Worm (Caenorhabditis elegans) whole organism, midembryonic: ENCODE data around the gene mys-1.

Source experiments
- flt-1 ChIP-seq: fragments of 200-800 bp; sonication (Bioruptor generic); IDR thresholded peaks from 2 replicates; pipeline ENCODE4 v1.3.6; 2022; ENCODE audit warnings: missing genetic modification characterization, missing compliant biosample characterization
- klf-2 ChIP-seq: fragments of 200-800 bp; sonication (Bioruptor generic); conservative IDR thresholded peaks from 2 replicates; pipeline ENCODE4 v1.3.6; 2022; ENCODE audit warnings: missing genetic modification reagents, missing genetic modification characterization, missing compliant biosample characterization
- med-1 ChIP-seq: sonication (generic microtip); optimal IDR thresholded peaks from 2 replicates; lab custom pipeline; 2017; ENCODE audit warnings: missing genetic modification characterization, mild to moderate bottlenecking, missing compliant biosample characterization, antibody characterized with exemption, missing genetic modification reagents; ENCODE audit not compliant: insufficient read depth
- ref-1 ChIP-seq: fragments of 200-800 bp; sonication (Bioruptor generic); conservative IDR thresholded peaks from 2 replicates; pipeline ENCODE4 v1.3.6; 2022; ENCODE audit warnings: missing genetic modification reagents, missing genetic modification characterization, missing compliant biosample characterization
- ztf-23 ChIP-seq: fragments of 200-800 bp; sonication (Bioruptor generic); IDR thresholded peaks from 2 replicates; pipeline ENCODE4 v1.3.6; 2022; ENCODE audit warnings: missing genetic modification reagents, missing genetic modification characterization, missing compliant biosample characterization
- ztf-29 ChIP-seq: fragments of 200-800 bp; sonication (Bioruptor generic); IDR thresholded peaks from 2 replicates; pipeline ENCODE4 v1.3.6; 2022; ENCODE audit warnings: missing genetic modification reagents, missing genetic modification characterization, missing compliant biosample characterization

DNA sequence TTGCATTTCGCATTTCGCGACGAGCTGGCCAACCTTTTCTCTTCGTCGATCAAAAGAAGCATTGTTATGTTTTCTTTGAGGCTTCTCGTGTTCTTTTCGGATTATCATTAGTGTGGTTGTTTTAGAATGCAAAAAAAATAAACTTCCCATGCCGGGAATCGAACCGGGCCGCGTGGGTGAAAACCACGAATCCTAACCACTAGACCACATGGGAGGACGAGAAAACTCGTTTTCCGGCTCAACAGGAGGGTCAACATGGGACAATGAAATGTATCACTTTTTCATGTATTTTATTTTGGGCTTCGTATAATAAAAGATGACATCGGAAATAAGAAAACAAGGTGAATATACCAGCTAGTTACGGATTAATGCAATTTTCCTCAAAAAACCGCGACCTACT, 14.9 kb downstream of the mys-1 start:
- TF ChIP-seq ztf-23 (GFP tag; lab: Robert Waterston, UW) (no peak), klf-2 (GFP tag; lab: Robert Waterston, UW) (no peak), med-1 (GFP tag; lab: Kevin White, UChicago) (no peak), ref-1 (GFP tag; lab: Robert Waterston, UW) (no peak), flt-1 (no peak), ztf-29 (GFP tag; lab: Robert Waterston, UW) (no peak)
